Fruit fly (Drosophila melanogaster) whole organism, embryonic: ENCODE results near the gene Art3.

ENCODE experiments used
- CG15514 ChIP-seq: fragments of 200-800 bp; sonication (Bioruptor generic); optimal IDR thresholded peaks from 3 replicates; lab custom pipeline; 2017; ENCODE audit warnings: missing biosample characterization, missing genetic modification characterization, mild to moderate bottlenecking, moderate library complexity, missing genetic modification reagents
- CG18764 ChIP-seq: fragments of 200-800 bp; sonication (Bioruptor generic); optimal IDR thresholded peaks from 3 replicates; lab custom pipeline; 2016; ENCODE audit warnings: missing biosample characterization, missing genetic modification characterization
- Vsx1 ChIP-seq: fragments of 200-800 bp; sonication (Bioruptor generic); optimal IDR thresholded peaks from 2 replicates; lab custom pipeline; 2017; ENCODE audit warnings: missing biosample characterization, mild to moderate bottlenecking, missing genetic modification characterization, missing genetic modification reagents
- dmrt11E ChIP-seq: fragments of 200-800 bp; sonication (Bioruptor generic); optimal IDR thresholded peaks from 3 replicates; lab custom pipeline; 2018; ENCODE audit warnings: missing biosample characterization, mild to moderate bottlenecking, missing genetic modification characterization, moderate library complexity
- nom ChIP-seq: fragments of 200-800 bp; sonication (Bioruptor generic); optimal IDR thresholded peaks from 2 replicates; lab custom pipeline; 2017; ENCODE audit warnings: missing biosample characterization, missing genetic modification characterization, mild to moderate bottlenecking, moderate library complexity, missing genetic modification reagents
- pita ChIP-seq: fragments of 200-800 bp; sonication (Bioruptor generic); optimal IDR thresholded peaks from 2 replicates; lab custom pipeline; 2017; ENCODE audit warnings: missing biosample characterization, mild to moderate bottlenecking, missing genetic modification characterization

- TF ChIP-seq dmrt11E (tag; lab: Kevin White, UChicago) (no peak), pita (no peak), CG15514 (GFP tag; lab: Kevin White, UChicago) (no peak), Vsx1 (GFP tag; lab: Kevin White, UChicago) (no peak), CG18764 (GFP tag; lab: Kevin White, UChicago) (no peak), nom (GFP tag; lab: Kevin White, UChicago) (no peak)
These were observed 39.6 kb upstream of the Art3 start for dm6 chr3R:15268856-15269255.
